Worm (Caenorhabditis elegans): ENCODE results near the gene ulp-2.

ce11 chrII:4948118-4948517 is 11.6 kb downstream of the ulp-2 start:
- TF ChIP-seq mab-5 (tag; optimal IDR thresholded peaks at IDR 0.05) = no peak
- no peak for TF ChIP-seq lin-11 (tag; optimal IDR thresholded peaks at IDR 0.05)
- TF ChIP-seq lin-39 (tag; optimal IDR thresholded peaks at IDR 0.05) = no peak
- no peak for TF ChIP-seq ztf-11 (tag; optimal IDR thresholded peaks at IDR 0.05)
- TF ChIP-seq unc-62 (GFP tag; optimal IDR thresholded peaks at IDR 0.05) = no peak
- TF ChIP-seq ama-1 (optimal IDR thresholded peaks at IDR 0.05) = no peak
- no peak for TF ChIP-seq lsy-2 (tag; optimal IDR thresholded peaks at IDR 0.05)
- no peak for TF ChIP-seq gmeb-1 (tag; optimal IDR thresholded peaks at IDR 0.05)
- TF ChIP-seq fos-1 (tag; optimal IDR thresholded peaks at IDR 0.05) = no peak
- no peak for TF ChIP-seq ceh-82 (tag; optimal IDR thresholded peaks at IDR 0.05)

Measured in whole organism, L2 larva.